Worm (Caenorhabditis elegans) whole organism, midembryonic: ENCODE results near the gene zer-1.
A peak's percentile ranks its signal among the peaks of the same experiment; 100 is the strongest.

Experiments
- T22C8.4 ChIP-seq: fragments of 200-800 bp; sonication (Bioruptor generic); IDR thresholded peaks from 2 replicates; pipeline ENCODE4 v1.3.6; 2022; ENCODE audit warnings: missing genetic modification characterization, missing compliant biosample characterization
- cog-1 ChIP-seq: sonication (generic microtip); optimal IDR thresholded peaks from 2 replicates; lab custom pipeline; 2016; ENCODE audit warnings: missing genetic modification characterization, missing compliant biosample characterization
- flt-1 ChIP-seq: fragments of 200-800 bp; sonication (Bioruptor generic); IDR thresholded peaks from 2 replicates; pipeline ENCODE4 v1.3.6; 2022; ENCODE audit warnings: missing genetic modification characterization, missing compliant biosample characterization
- klf-2 ChIP-seq: fragments of 200-800 bp; sonication (Bioruptor generic); conservative IDR thresholded peaks from 2 replicates; pipeline ENCODE4 v1.3.6; 2022; ENCODE audit warnings: missing genetic modification reagents, missing genetic modification characterization, missing compliant biosample characterization
- med-1 ChIP-seq: sonication (generic microtip); optimal IDR thresholded peaks from 2 replicates; lab custom pipeline; 2017; ENCODE audit warnings: missing genetic modification characterization, mild to moderate bottlenecking, missing compliant biosample characterization, antibody characterized with exemption, missing genetic modification reagents; ENCODE audit not compliant: insufficient read depth
- ref-1 ChIP-seq: fragments of 200-800 bp; sonication (Bioruptor generic); conservative IDR thresholded peaks from 2 replicates; pipeline ENCODE4 v1.3.6; 2022; ENCODE audit warnings: missing genetic modification reagents, missing genetic modification characterization, missing compliant biosample characterization
- tab-1 ChIP-seq: fragments of 200-800 bp; sonication (Bioruptor generic); IDR thresholded peaks from 2 replicates; pipeline ENCODE4 v1.3.6; 2022; ENCODE audit warnings: missing genetic modification characterization, missing compliant biosample characterization
- ztf-23 ChIP-seq: fragments of 200-800 bp; sonication (Bioruptor generic); IDR thresholded peaks from 2 replicates; pipeline ENCODE4 v1.3.6; 2022; ENCODE audit warnings: missing genetic modification reagents, missing genetic modification characterization, missing compliant biosample characterization
- ztf-29 ChIP-seq: fragments of 200-800 bp; sonication (Bioruptor generic); IDR thresholded peaks from 2 replicates; pipeline ENCODE4 v1.3.6; 2022; ENCODE audit warnings: missing genetic modification reagents, missing genetic modification characterization, missing compliant biosample characterization

The zer-1 gene

DNA sequence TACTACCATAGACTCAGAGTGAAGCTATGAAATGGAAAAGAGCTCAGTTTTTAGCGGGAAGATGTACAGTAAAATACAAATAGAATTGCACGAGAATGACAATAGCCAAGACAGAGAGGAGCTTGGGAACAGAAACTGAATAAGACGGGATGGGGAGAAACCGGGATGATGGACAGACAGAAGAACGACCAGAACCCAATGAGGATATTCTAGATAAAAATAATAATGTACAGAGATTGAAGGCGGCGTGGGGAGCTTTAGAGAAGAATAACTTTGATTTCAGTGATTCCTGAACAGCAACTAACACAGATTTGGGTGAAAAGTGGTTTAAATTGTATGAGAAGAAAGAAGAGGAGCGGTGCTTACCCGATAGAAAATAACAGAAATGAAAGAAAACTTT is 5.1 kb downstream of the zer-1 start:
- TF ChIP-seq klf-2 (GFP tag; lab: Robert Waterston, UW) (no peak), cog-1 (tag; lab: Kevin White, UChicago) (no peak), ref-1 (GFP tag; lab: Robert Waterston, UW) (no peak), med-1 (GFP tag; lab: Kevin White, UChicago) (no peak), T22C8.4 (GFP tag; lab: Robert Waterston, UW) (no peak), flt-1 (GFP tag; lab: Robert Waterston, UW) (no peak), ztf-23 (GFP tag; lab: Robert Waterston, UW) (no peak), tab-1 (no peak), ztf-29 (GFP tag; lab: Robert Waterston, UW) (no peak)

ce11 chrIII:880840-881239 is 5.8 kb downstream of the zer-1 start:
- TF ChIP-seq T22C8.4 (GFP tag; lab: Robert Waterston, UW) (no peak), cog-1 (tag; lab: Kevin White, UChicago) (no peak), tab-1 (no peak), flt-1 (GFP tag; lab: Robert Waterston, UW) (no peak), ref-1 (GFP tag; lab: Robert Waterston, UW) (no peak), klf-2 (GFP tag; lab: Robert Waterston, UW) (no peak), med-1 (GFP tag; lab: Kevin White, UChicago) (no peak), ztf-23 (GFP tag; lab: Robert Waterston, UW) (no peak), ztf-29 (GFP tag; lab: Robert Waterston, UW) (no peak)

DNA sequence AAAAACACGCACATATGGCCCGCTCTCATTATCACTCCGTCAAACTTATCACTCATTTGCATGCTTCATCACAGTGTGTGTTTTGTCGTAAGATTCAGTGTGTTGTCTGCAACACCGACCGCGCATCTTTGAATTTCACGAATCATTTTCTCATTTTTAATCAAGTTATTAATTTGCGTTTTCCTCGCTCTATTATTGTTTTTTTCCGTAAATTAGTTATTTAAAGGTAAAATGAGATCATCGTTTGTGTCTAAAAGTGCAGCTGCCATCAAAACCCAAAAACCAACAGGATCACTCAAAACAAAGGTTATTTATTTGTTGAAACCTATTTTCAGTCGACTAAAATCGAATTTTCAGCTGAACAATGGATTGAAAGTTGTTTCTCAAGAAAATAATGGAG is 7.0 kb downstream of the zer-1 start, which contains the start of the genes T24C4.5 and ucr-2.3:
T24C4.5 (minus strand) TSS at position 101 of the 400 bp plus-strand sequence.
ucr-2.3 (plus strand) TSS at position 227 of the 400 bp plus-strand sequence.
- TF ChIP-seq T22C8.4 (GFP tag; lab: Robert Waterston, UW) (no peak), ztf-23 (GFP tag; lab: Robert Waterston, UW) (no peak), ztf-29 (GFP tag; lab: Robert Waterston, UW) (no peak), flt-1 (GFP tag; lab: Robert Waterston, UW) (no peak), ref-1 (GFP tag; lab: Robert Waterston, UW) (no peak), med-1 (GFP tag; lab: Kevin White, UChicago) (no peak), tab-1 (no peak), klf-2 (GFP tag; lab: Robert Waterston, UW) (no peak), cog-1 (tag; lab: Kevin White, UChicago) (no peak)

DNA sequence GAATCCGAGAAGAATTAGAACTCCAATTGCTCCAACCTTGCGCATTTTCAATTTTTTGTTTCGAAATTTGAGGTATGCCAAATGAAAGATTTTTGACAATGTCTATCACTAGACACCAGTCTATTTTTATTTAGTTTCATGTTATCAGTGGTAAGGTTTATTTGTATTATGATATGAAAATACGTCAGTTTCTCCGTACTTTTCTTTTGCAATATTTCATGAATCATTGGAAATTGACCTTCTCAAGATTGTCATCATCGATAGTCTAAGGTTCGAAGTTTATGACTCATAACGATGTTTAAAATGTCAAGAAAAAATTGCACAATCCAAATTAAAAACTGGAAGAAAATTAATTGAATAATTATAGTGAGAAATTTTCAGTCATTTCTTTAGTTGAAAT is 13.2 kb downstream of the zer-1 start, which contains the start of gene clc-19:
clc-19 (minus strand) TSS at position 135 of the 400 bp plus-strand sequence.
- TF ChIP-seq cog-1 (tag; lab: Kevin White, UChicago) (no peak), med-1 (GFP tag; lab: Kevin White, UChicago) (no peak), T22C8.4 (GFP tag; lab: Robert Waterston, UW) (no peak), klf-2 (GFP tag; lab: Robert Waterston, UW) (no peak), ztf-23 (GFP tag; lab: Robert Waterston, UW) (no peak), ref-1 (GFP tag; lab: Robert Waterston, UW) (no peak), tab-1 (no peak), ztf-29 (GFP tag; lab: Robert Waterston, UW) (no peak), flt-1 (GFP tag; lab: Robert Waterston, UW) (no peak)

- TF ChIP-seq ztf-23 (GFP tag; lab: Robert Waterston, UW), result no peak
- TF ChIP-seq cog-1 (tag; lab: Kevin White, UChicago), result no peak
- no peak for TF ChIP-seq flt-1 (GFP tag; lab: Robert Waterston, UW)
- TF ChIP-seq klf-2 (GFP tag; lab: Robert Waterston, UW), result no peak
- TF ChIP-seq T22C8.4 (GFP tag; lab: Robert Waterston, UW), result no peak
- no peak for TF ChIP-seq ref-1 (GFP tag; lab: Robert Waterston, UW)
- no peak for TF ChIP-seq ztf-29 (GFP tag; lab: Robert Waterston, UW)
- TF ChIP-seq tab-1, result no peak
- no peak for TF ChIP-seq med-1 (GFP tag; lab: Kevin White, UChicago)
Measured at ce11 chrIII:872373-872772, 14.2 kb downstream of the zer-1 start, which contains the start of the genes T24C4.3 and clc-20. Gene T24C4.3 (minus strand): TSS chrIII:872473. Gene clc-20 (plus strand): TSS chrIII:872583.

- no peak for TF ChIP-seq ztf-29 (GFP tag; lab: Robert Waterston, UW)
- no peak for TF ChIP-seq tab-1
- no peak for TF ChIP-seq flt-1 (GFP tag; lab: Robert Waterston, UW)
- TF ChIP-seq ref-1 (GFP tag; lab: Robert Waterston, UW), result no peak
- TF ChIP-seq ztf-23 (GFP tag; lab: Robert Waterston, UW), result no peak
- no peak for TF ChIP-seq T22C8.4 (GFP tag; lab: Robert Waterston, UW)
- no peak for TF ChIP-seq cog-1 (tag; lab: Kevin White, UChicago)
- TF ChIP-seq klf-2 (GFP tag; lab: Robert Waterston, UW), result no peak
- TF ChIP-seq med-1 (GFP tag; lab: Kevin White, UChicago), result no peak
Measured at ce11 chrIII:870555-870954, 16.0 kb downstream of the zer-1 start.

- TF ChIP-seq tab-1 (no peak), flt-1 (GFP tag; lab: Robert Waterston, UW) (no peak), ref-1 (GFP tag; lab: Robert Waterston, UW) (no peak), T22C8.4 (GFP tag; lab: Robert Waterston, UW) (0 out of 2 replicates have a peak, but pooled peaks have one; percentile 19), cog-1 (tag; lab: Kevin White, UChicago) (no peak)
Measured at ce11 chrIII:869869-870268, 16.7 kb downstream of the zer-1 start, which contains the start of gene T24C4.2. Gene T24C4.2 (minus strand): TSS chrIII:869969.

DNA sequence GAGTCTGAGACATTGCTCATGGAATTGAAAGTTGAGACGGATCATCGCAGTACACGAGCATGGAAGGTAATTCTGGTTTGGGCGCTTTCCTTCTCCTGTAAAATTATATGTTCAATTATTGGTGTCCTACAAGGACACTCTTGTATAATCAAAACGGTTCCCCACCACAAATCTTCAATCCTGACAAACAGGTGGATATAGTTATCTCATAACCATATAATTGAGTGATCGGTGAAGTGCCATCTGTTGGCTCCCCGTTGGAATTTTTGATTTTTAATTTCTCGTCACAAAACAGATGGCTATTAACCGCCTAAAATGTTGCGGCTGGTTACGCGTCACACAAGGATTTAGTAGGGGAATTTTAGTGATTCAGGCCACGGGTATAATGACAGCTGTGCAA is 17.7 kb downstream of the zer-1 start:
- TF ChIP-seq ref-1 (GFP tag; lab: Robert Waterston, UW) (no peak), flt-1 (GFP tag; lab: Robert Waterston, UW) (no peak), med-1 (GFP tag; lab: Kevin White, UChicago) (no peak), ztf-23 (GFP tag; lab: Robert Waterston, UW) (no peak)

- TF ChIP-seq ztf-29 (GFP tag; lab: Robert Waterston, UW), result no peak
- TF ChIP-seq ref-1 (GFP tag; lab: Robert Waterston, UW), result no peak
- no peak for TF ChIP-seq klf-2 (GFP tag; lab: Robert Waterston, UW)
- TF ChIP-seq med-1 (GFP tag; lab: Kevin White, UChicago), result no peak
- no peak for TF ChIP-seq ztf-23 (GFP tag; lab: Robert Waterston, UW)
- no peak for TF ChIP-seq flt-1 (GFP tag; lab: Robert Waterston, UW)
Measured at ce11 chrIII:861819-862356, 24.7 kb downstream of the zer-1 start, which contains the start of gene arx-4. Gene arx-4 (plus strand): TSS chrIII:862306.
